Fruit fly (Drosophila melanogaster): ENCODE results near the gene mura.

The mura gene

DNA sequence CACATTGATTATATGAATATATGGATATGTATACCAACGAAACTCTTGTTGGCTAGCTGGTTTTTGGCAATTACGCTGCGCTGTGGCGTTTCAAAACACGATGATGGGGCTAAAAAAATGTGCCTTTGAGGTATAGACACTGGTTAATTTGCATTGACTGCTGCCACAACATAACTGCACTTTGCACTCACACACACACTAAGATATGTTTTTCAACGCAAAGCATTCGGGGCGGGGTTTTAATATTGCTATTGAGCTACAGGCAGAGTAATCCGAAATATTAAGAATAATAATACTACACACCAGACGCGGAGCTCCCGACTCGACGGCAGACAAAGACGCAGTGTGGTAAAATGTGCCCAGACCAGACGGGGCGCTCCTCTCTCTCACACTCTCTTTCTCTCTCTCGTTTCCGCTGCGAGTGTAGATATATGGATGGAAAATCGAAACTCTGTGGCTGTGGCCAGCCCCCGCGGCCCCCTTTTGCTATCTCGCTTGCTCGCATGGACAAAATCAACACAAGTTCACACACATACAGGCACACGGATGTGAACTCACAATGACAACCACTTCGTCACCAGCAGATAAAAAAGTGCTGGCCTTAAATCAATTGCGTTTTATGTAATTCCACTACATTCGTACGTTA lies 470 bp downstream of the mura start (continued):
- TF ChIP-seq CG6689 (GFP tag; IDR thresholded peaks at IDR 0.05) (no peak), NfI (GFP tag; optimal IDR thresholded peaks at IDR 0.05) (peak; percentile 31), odd (GFP tag; optimal IDR thresholded peaks at IDR 0.05) (peak; percentile 68), CG15601 (tag; optimal IDR thresholded peaks at IDR 0.05) (no peak), ssp (GFP tag; IDR thresholded peaks at IDR 0.05) (no peak), prd (optimal IDR thresholded peaks at IDR 0.05) (no peak), prd (GFP tag; IDR thresholded peaks at IDR 0.05) (no peak), dm (GFP tag; optimal IDR thresholded peaks at IDR 0.05) (no peak), CG8944 (GFP tag; optimal IDR thresholded peaks at IDR 0.05) (no peak), CG17385 (GFP tag; optimal IDR thresholded peaks at IDR 0.05) (peak; percentile 32), Sin3A (optimal IDR thresholded peaks at IDR 0.05) (no peak), CG3407 (GFP tag; optimal IDR thresholded peaks at IDR 0.05) (no peak), CG17568 (GFP tag; optimal IDR thresholded peaks at IDR 0.05) (no peak), kni (GFP tag; optimal IDR thresholded peaks at IDR 0.05) (peak; percentile 79), TFAM (GFP tag; optimal IDR thresholded peaks at IDR 0.05) (no peak), row (GFP tag; IDR thresholded peaks at IDR 0.05) (no peak), Ptx1 (GFP tag; IDR thresholded peaks at IDR 0.05) (no peak), Sry-δ (GFP tag; optimal IDR thresholded peaks at IDR 0.05) (peak; percentile 27), ind (GFP tag; optimal IDR thresholded peaks at IDR 0.05) (no peak), CG7357 (GFP tag; IDR thresholded peaks at IDR 0.05) (no peak), repo (GFP tag; optimal IDR thresholded peaks at IDR 0.05) (peak; percentile 9), CG7271 (tag; optimal IDR thresholded peaks at IDR 0.05) (no peak), Nf-YC (tag; optimal IDR thresholded peaks at IDR 0.05) (peak; percentile 42), CG7963 (GFP tag; IDR thresholded peaks at IDR 0.05; ENCODE audit: partially characterized antibody) (no peak), sisA (GFP tag; IDR thresholded peaks at IDR 0.05) (no peak), ap (GFP tag; IDR thresholded peaks at IDR 0.05) (no peak), CG14667 (GFP tag; IDR thresholded peaks at IDR 0.05) (no peak), CG10209 (GFP tag; optimal IDR thresholded peaks at IDR 0.05) (no peak), HLH3B (GFP tag; IDR thresholded peaks at IDR 0.05) (no peak), caup (GFP tag; optimal IDR thresholded peaks at IDR 0.05; ENCODE audit: severe bottlenecking) (peak; percentile 87), gt (GFP tag; IDR thresholded peaks at IDR 0.05) (no peak), wek (GFP tag; optimal IDR thresholded peaks at IDR 0.05) (peak; percentile 73), gcm2 (GFP tag; optimal IDR thresholded peaks at IDR 0.05) (no peak), bowl (GFP tag; IDR thresholded peaks at IDR 0.05) (no peak), CG1024 (GFP tag; IDR thresholded peaks at IDR 0.05) (no peak), Xbp1 (GFP tag; optimal IDR thresholded peaks at IDR 0.05) (no peak), stwl (tag; optimal IDR thresholded peaks at IDR 0.05) (no peak), dmrt11E (tag; optimal IDR thresholded peaks at IDR 0.05) (no peak), CG3847 (GFP tag; IDR thresholded peaks at IDR 0.05) (no peak), CG18011 (GFP tag; optimal IDR thresholded peaks at IDR 0.05) (peak; percentile 25), Max (GFP tag; optimal IDR thresholded peaks at IDR 0.05) (no peak), Hr3 (GFP tag; optimal IDR thresholded peaks at IDR 0.05) (no peak), Bgb (GFP tag; IDR thresholded peaks at IDR 0.05; ENCODE audit: partially characterized antibody) (no peak), salm (tag; optimal IDR thresholded peaks at IDR 0.05) (no peak), Hmr (GFP tag; optimal IDR thresholded peaks at IDR 0.05) (peak; percentile 77), CG14441 (GFP tag; IDR thresholded peaks at IDR 0.05) (no peak), CG12659 (GFP tag; optimal IDR thresholded peaks at IDR 0.05) (peak; percentile 43), CG33557 (GFP tag; optimal IDR thresholded peaks at IDR 0.05) (no peak), p53 (GFP tag; optimal IDR thresholded peaks at IDR 0.05) (no peak), az2 (GFP tag; optimal IDR thresholded peaks at IDR 0.05) (no peak), MTF-1 (GFP tag; optimal IDR thresholded peaks at IDR 0.05; ENCODE audit: borderline replicate concordance) (peak; percentile 79)
